Worm (Caenorhabditis elegans): ENCODE measurements around the gene Y56A3A.2.

- no peak for TF ChIP-seq dao-5 (tag; optimal IDR thresholded peaks at IDR 0.05)
- no peak for TF ChIP-seq him-1 (tag; optimal IDR thresholded peaks at IDR 0.05)
Measured at ce11 chrIII:11836734-11837133, 25.3 kb downstream of the Y56A3A.2 start.
